Fruit fly (Drosophila melanogaster) whole organism: Measurements from ENCODE around the gene CG33689.

ENCODE experiments used
- EcR ChIP-seq, 2 experiments: fragments of >200 bp; optimal IDR thresholded peaks; 2 replicates each; lab custom pipeline; 2017; ENCODE audit warnings: missing biosample characterization in 2 of 2, missing genetic modification characterization in 2 of 2, missing genetic modification reagents in 2 of 2
- psq ChIP-seq: fragments of >200 bp; optimal IDR thresholded peaks from 2 replicates; lab custom pipeline; 2017
- usp ChIP-seq: fragments of >200 bp; optimal IDR thresholded peaks from 2 replicates; lab custom pipeline; 2017; ENCODE audit warnings: missing biosample characterization, missing genetic modification characterization, mixed read lengths

DNA sequence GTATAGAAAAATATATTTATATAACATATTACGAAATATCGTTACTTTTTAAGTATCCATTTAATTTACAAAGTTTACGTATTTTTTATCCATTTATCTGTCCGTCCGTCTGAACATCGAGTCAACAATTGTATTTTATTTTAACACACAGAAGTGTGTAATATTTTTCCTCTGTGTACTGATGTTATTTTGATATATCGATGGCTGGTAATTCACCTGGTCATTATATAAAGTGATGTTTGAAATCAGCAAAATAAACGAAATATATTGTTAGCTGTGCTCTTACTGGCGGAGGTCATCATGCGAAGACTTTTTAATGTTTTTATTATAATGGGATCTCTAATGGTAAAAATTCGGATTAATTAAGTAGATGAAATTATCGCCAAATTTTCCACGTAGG lies at the start of gene CG33689:
- TF ChIP-seq psq (lab: Kevin White, UChicago) (no peak), EcR (GFP tag; optimal IDR thresholded peaks at IDR 0.05; lab: Kevin White, UChicago) (no peak), usp (GFP tag; lab: Kevin White, UChicago) (no peak)
